Fruit fly (Drosophila melanogaster) whole organism, embryonic: ENCODE results near the gene CG13481.

ENCODE experiments used
- Aef1 ChIP-seq: fragments of 200-800 bp; sonication (Bioruptor generic); IDR thresholded peaks from 3 replicates; pipeline ENCODE4 v1.3.6; 2022; ENCODE audit warnings: missing biosample characterization, missing genetic modification characterization
- Atf3 ChIP-seq: fragments of 200-800 bp; sonication (Bioruptor generic); optimal IDR thresholded peaks from 3 replicates; lab custom pipeline; 2016; ENCODE audit warnings: missing biosample characterization, missing genetic modification characterization
- Awh ChIP-seq: fragments of 200-800 bp; sonication (Bioruptor generic); IDR thresholded peaks from 2 replicates; pipeline ENCODE4, ENCODE4 v1.3.6; 2022; ENCODE audit warnings: missing biosample characterization, missing genetic modification characterization
- B-H1 ChIP-seq: fragments of 200-800 bp; sonication (Bioruptor generic); IDR thresholded peaks from 3 replicates; pipeline ENCODE4 v1.3.6; 2022; ENCODE audit warnings: missing biosample characterization, missing genetic modification characterization
- CG10654 ChIP-seq: fragments of 200-800 bp; sonication (Bioruptor generic); optimal IDR thresholded peaks from 2 replicates; lab custom pipeline; 2016; ENCODE audit warnings: missing biosample characterization, missing genetic modification characterization
- CG12219 ChIP-seq: fragments of 200-800 bp; sonication (Bioruptor generic); optimal IDR thresholded peaks from 3 replicates; lab custom pipeline; 2018; ENCODE audit warnings: missing biosample characterization, mild to moderate bottlenecking, missing genetic modification characterization
- CG12299 ChIP-seq: fragments of 200-800 bp; sonication (Bioruptor generic); optimal IDR thresholded peaks from 2 replicates; lab custom pipeline; 2018; ENCODE audit warnings: missing biosample characterization, mild to moderate bottlenecking, missing genetic modification characterization
- CG15269 ChIP-seq: fragments of 200-800 bp; sonication (Bioruptor generic); optimal IDR thresholded peaks from 2 replicates; lab custom pipeline; 2018; ENCODE audit warnings: missing biosample characterization, mild to moderate bottlenecking, missing genetic modification characterization, moderate library complexity
- CG15696 ChIP-seq: fragments of 200-800 bp; sonication (Bioruptor generic); optimal IDR thresholded peaks from 2 replicates; lab custom pipeline; 2019; ENCODE audit warnings: missing biosample characterization, mild to moderate bottlenecking, missing genetic modification characterization, moderate library complexity
- CG17359 ChIP-seq: fragments of 200-800 bp; sonication (Bioruptor generic); optimal IDR thresholded peaks from 3 replicates; lab custom pipeline; 2018; ENCODE audit warnings: missing biosample characterization, mild to moderate bottlenecking, missing genetic modification characterization, moderate library complexity
- CG18262 ChIP-seq: fragments of 200-800 bp; optimal IDR thresholded peaks from 3 replicates; lab custom pipeline; 2019; ENCODE audit warnings: missing biosample characterization, mild to moderate bottlenecking, missing genetic modification characterization, moderate library complexity
- CG33557 ChIP-seq: fragments of 200-800 bp; sonication (Bioruptor generic); optimal IDR thresholded peaks from 2 replicates; lab custom pipeline; 2019; ENCODE audit warnings: missing biosample characterization, mild to moderate bottlenecking, missing genetic modification characterization, moderate library complexity
- CG34224 ChIP-seq: fragments of 200-800 bp; sonication (Bioruptor generic); IDR thresholded peaks from 3 replicates; pipeline ENCODE4 v1.3.6; 2022; ENCODE audit warnings: missing biosample characterization, missing genetic modification characterization; ENCODE audit not compliant: partially characterized antibody
- CG4282 ChIP-seq: fragments of 200-800 bp; sonication (Bioruptor generic); optimal IDR thresholded peaks from 2 replicates; lab custom pipeline; 2016; ENCODE audit warnings: missing biosample characterization, missing genetic modification characterization
- CG4360 ChIP-seq: fragments of 200-800 bp; sonication (Bioruptor generic); IDR thresholded peaks from 2 replicates; pipeline ENCODE4 v1.3.6; 2022; ENCODE audit warnings: missing biosample characterization, missing genetic modification characterization
- CG4617 ChIP-seq: fragments of 200-800 bp; sonication (Bioruptor generic); optimal IDR thresholded peaks from 3 replicates; lab custom pipeline; 2016; ENCODE audit warnings: missing biosample characterization, missing genetic modification characterization, borderline replicate concordance
- CG6175 ChIP-seq: fragments of 200-800 bp; sonication (Bioruptor generic); IDR thresholded peaks from 3 replicates; pipeline ENCODE4 v1.3.6; 2022; ENCODE audit warnings: missing biosample characterization, missing genetic modification characterization
- CG7556 ChIP-seq: fragments of 200-800 bp; sonication (Bioruptor generic); optimal IDR thresholded peaks from 2 replicates; lab custom pipeline; 2017; ENCODE audit warnings: missing biosample characterization, mild to moderate bottlenecking, missing genetic modification characterization
- CG8388 ChIP-seq: fragments of 200-800 bp; sonication (Bioruptor generic); optimal IDR thresholded peaks from 2 replicates; lab custom pipeline; 2019; ENCODE audit warnings: missing biosample characterization, mild to moderate bottlenecking, missing genetic modification characterization, moderate library complexity
- CG9437 ChIP-seq: fragments of 200-800 bp; sonication (Bioruptor generic); optimal IDR thresholded peaks from 2 replicates; lab custom pipeline; 2018; ENCODE audit warnings: missing biosample characterization, mild to moderate bottlenecking, missing genetic modification characterization
- CTCF ChIP-seq: fragments of 200-800 bp; sonication (Bioruptor generic); optimal IDR thresholded peaks from 2 replicates; lab custom pipeline; 2017; ENCODE audit warnings: missing biosample characterization, mild to moderate bottlenecking, missing genetic modification characterization, moderate library complexity
- Deaf1 ChIP-seq: fragments of 200-800 bp; optimal IDR thresholded peaks from 3 replicates; lab custom pipeline; 2019; ENCODE audit warnings: missing biosample characterization, mild to moderate bottlenecking, missing genetic modification characterization, moderate library complexity
- HLHmδ ChIP-seq: fragments of 200-800 bp; sonication (Bioruptor generic); optimal IDR thresholded peaks from 2 replicates; lab custom pipeline; 2018; ENCODE audit warnings: missing biosample characterization, mild to moderate bottlenecking, missing genetic modification characterization, moderate library complexity
- Hr3 ChIP-seq: fragments of 200-800 bp; sonication (Bioruptor generic); optimal IDR thresholded peaks from 3 replicates; lab custom pipeline; 2016; ENCODE audit warnings: missing biosample characterization, missing genetic modification characterization
- Lhr ChIP-seq: fragments of 200-800 bp; sonication (Bioruptor generic); optimal IDR thresholded peaks from 3 replicates; lab custom pipeline; 2017; ENCODE audit warnings: mild to moderate bottlenecking, missing biosample characterization, missing genetic modification reagents, missing genetic modification characterization
- MBD-R2 ChIP-seq: fragments of 200-800 bp; sonication (Bioruptor generic); IDR thresholded peaks from 2 replicates; pipeline ENCODE4 v1.3.6; 2022; ENCODE audit warnings: missing biosample characterization, missing genetic modification characterization
- Med ChIP-seq: fragments of 200-800 bp; sonication (Bioruptor generic); peaks from one replicate; lab custom pipeline; 2016; ENCODE audit warnings: missing biosample characterization, missing genetic modification characterization, mild to moderate bottlenecking, inconsistent platforms, moderate library complexity
- Ptx1 ChIP-seq: fragments of 200-800 bp; sonication (Bioruptor generic); IDR thresholded peaks from 2 replicates; pipeline ENCODE4 v1.3.6; 2022; ENCODE audit warnings: missing biosample characterization, missing genetic modification characterization
- Spps ChIP-seq: fragments of 200-800 bp; sonication (Bioruptor generic); optimal IDR thresholded peaks from 2 replicates; lab custom pipeline; 2018; ENCODE audit warnings: missing biosample characterization, mild to moderate bottlenecking, missing genetic modification characterization
- Tbp ChIP-seq: fragments of >200 bp; optimal IDR thresholded peaks from 2 replicates; lab custom pipeline; 2018; ENCODE audit warnings: missing biosample characterization, missing genetic modification characterization
- Xrp1 ChIP-seq: fragments of 200-800 bp; sonication (Bioruptor generic); IDR thresholded peaks from 2 replicates; pipeline ENCODE4 v1.3.6; 2022; ENCODE audit warnings: missing biosample characterization, missing genetic modification characterization
- br ChIP-seq: fragments of >200 bp; optimal IDR thresholded peaks from 2 replicates; lab custom pipeline; 2017
- chif ChIP-seq, 2 experiments: fragments of 200-800 bp; sonication (Bioruptor generic); optimal IDR thresholded peaks; 3 replicates each; lab custom pipeline; 2016; ENCODE audit warnings: missing biosample characterization in 2 of 2, missing genetic modification characterization in 2 of 2
- chn ChIP-seq: fragments of 200-800 bp; sonication (Bioruptor generic); optimal IDR thresholded peaks from 2 replicates; lab custom pipeline; 2016; ENCODE audit warnings: missing biosample characterization, missing genetic modification characterization
- dan ChIP-seq: fragments of 200-800 bp; sonication (Bioruptor generic); IDR thresholded peaks from 2 replicates; pipeline ENCODE4 v1.3.6; 2022; ENCODE audit warnings: missing biosample characterization, missing genetic modification characterization
- esg ChIP-seq: fragments of 200-800 bp; sonication (Bioruptor generic); conservative IDR thresholded peaks from 2 replicates; pipeline ENCODE4 v1.3.6; 2022; ENCODE audit warnings: missing biosample characterization, missing genetic modification characterization
- exex ChIP-seq: fragments of 200-800 bp; sonication (Bioruptor generic); optimal IDR thresholded peaks from 4 replicates; lab custom pipeline; 2018; ENCODE audit warnings: missing biosample characterization, mild to moderate bottlenecking, missing genetic modification characterization, moderate library complexity
- fd102C ChIP-seq: fragments of 200-800 bp; sonication (Bioruptor generic); optimal IDR thresholded peaks from 2 replicates; lab custom pipeline; 2018; ENCODE audit warnings: missing biosample characterization, mild to moderate bottlenecking, missing genetic modification characterization, moderate library complexity
- lbe ChIP-seq: fragments of 200-800 bp; sonication (Bioruptor generic); optimal IDR thresholded peaks from 2 replicates; lab custom pipeline; 2016; ENCODE audit warnings: missing biosample characterization, mild to moderate bottlenecking, missing genetic modification characterization
- lola ChIP-seq, 3 experiments: fragments of >200 bp in 2 of 3; fragments of 200-800 bp in 1 of 3; sonication (Bioruptor generic) in 1 of 3; optimal IDR thresholded peaks; 2 replicates each; lab custom pipeline; 2017 to 2019; ENCODE audit warnings: missing biosample characterization in 3 of 3, missing genetic modification characterization in 3 of 3, mild to moderate bottlenecking in 1 of 3, moderate library complexity in 1 of 3
- pfk ChIP-seq: fragments of 200-800 bp; sonication (Bioruptor generic); optimal IDR thresholded peaks from 2 replicates; lab custom pipeline; 2018; ENCODE audit warnings: missing biosample characterization, mild to moderate bottlenecking, missing genetic modification characterization, moderate library complexity
- pzg ChIP-seq: fragments of 200-800 bp; sonication (Bioruptor generic); optimal IDR thresholded peaks from 3 replicates; lab custom pipeline; 2018; ENCODE audit warnings: missing biosample characterization, mild to moderate bottlenecking, missing genetic modification characterization, moderate library complexity
- schlank ChIP-seq: fragments of 200-800 bp; sonication (Bioruptor generic); optimal IDR thresholded peaks from 2 replicates; lab custom pipeline; 2018; ENCODE audit warnings: missing biosample characterization, mild to moderate bottlenecking, missing genetic modification characterization
- sd ChIP-seq: fragments of 200-800 bp; sonication (Bioruptor generic); optimal IDR thresholded peaks from 3 replicates; lab custom pipeline; 2018; ENCODE audit warnings: missing biosample characterization, mild to moderate bottlenecking, missing genetic modification characterization, moderate library complexity
- sima ChIP-seq: fragments of 200-800 bp; sonication (Bioruptor generic); optimal IDR thresholded peaks from 2 replicates; lab custom pipeline; 2016; ENCODE audit warnings: missing biosample characterization, missing genetic modification characterization
- sug ChIP-seq: fragments of 200-800 bp; optimal IDR thresholded peaks from 2 replicates; lab custom pipeline; 2019; ENCODE audit warnings: missing biosample characterization, mild to moderate bottlenecking, missing genetic modification characterization, moderate library complexity
- tgo ChIP-seq: fragments of 200-800 bp; sonication (Bioruptor generic); IDR thresholded peaks from 3 replicates; pipeline ENCODE4 v1.3.6; 2022; ENCODE audit warnings: missing biosample characterization, missing genetic modification characterization
- tx ChIP-seq: fragments of 200-800 bp; sonication (Bioruptor generic); optimal IDR thresholded peaks from 2 replicates; lab custom pipeline; 2016; ENCODE audit warnings: missing biosample characterization, missing genetic modification characterization
- usp ChIP-seq: fragments of >200 bp; optimal IDR thresholded peaks from 2 replicates; lab custom pipeline; 2017; ENCODE audit warnings: missing biosample characterization, missing genetic modification characterization
- z ChIP-seq: fragments of 200-800 bp; sonication (Bioruptor generic); IDR thresholded peaks from 3 replicates; pipeline ENCODE4 v1.3.6; 2022; ENCODE audit warnings: missing biosample characterization, missing genetic modification characterization
- zfh2 ChIP-seq: fragments of 200-800 bp; sonication (Bioruptor generic); optimal IDR thresholded peaks from 2 replicates; lab custom pipeline; 2016; ENCODE audit warnings: missing biosample characterization, missing genetic modification characterization

The CG13481 gene

DNA sequence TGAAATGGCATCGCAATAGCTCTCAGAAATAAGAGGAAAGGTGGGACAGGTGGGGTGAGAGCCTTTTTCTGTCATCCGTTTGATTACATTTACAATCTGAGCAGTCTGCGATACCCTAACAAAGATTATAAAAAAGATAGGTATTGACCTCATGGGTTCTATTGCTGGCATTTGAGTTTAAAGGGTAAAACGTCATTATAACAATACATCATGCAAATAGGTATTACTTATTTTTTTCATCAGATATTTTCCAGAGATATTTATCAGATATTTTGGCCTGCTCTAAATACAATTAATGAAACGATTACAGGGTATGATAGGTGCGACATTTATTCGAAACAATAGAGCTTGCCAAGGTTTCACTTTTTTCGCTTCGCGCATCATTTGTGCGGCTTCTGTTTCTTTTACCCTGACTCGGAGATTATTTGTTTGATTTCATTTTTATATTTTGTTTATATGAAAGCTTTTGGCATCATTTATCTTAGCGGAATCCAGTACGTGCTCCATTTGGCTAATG, 47.2 kb downstream of the CG13481 start (continued):
- TF ChIP-seq pfk, result no peak
- no peak for TF ChIP-seq fd102C (GFP tag; lab: Kevin White, UChicago)
- TF ChIP-seq pzg (GFP tag; lab: Kevin White, UChicago), result no peak
- no peak for TF ChIP-seq schlank (tag; lab: Kevin White, UChicago)
- TF ChIP-seq Xrp1, result peak; percentile 10; the same call in 1 of the 2 replicates
- TF ChIP-seq CG10654 (GFP tag; lab: Kevin White, UChicago), result no peak
- no peak for TF ChIP-seq esg (GFP tag; lab: Robert Waterston, UW)
- no peak for TF ChIP-seq CG17359 (tag; lab: Kevin White, UChicago)
- no peak for TF ChIP-seq CG15696 (tag; lab: Kevin White, UChicago)
- no peak for TF ChIP-seq CG4617

DNA sequence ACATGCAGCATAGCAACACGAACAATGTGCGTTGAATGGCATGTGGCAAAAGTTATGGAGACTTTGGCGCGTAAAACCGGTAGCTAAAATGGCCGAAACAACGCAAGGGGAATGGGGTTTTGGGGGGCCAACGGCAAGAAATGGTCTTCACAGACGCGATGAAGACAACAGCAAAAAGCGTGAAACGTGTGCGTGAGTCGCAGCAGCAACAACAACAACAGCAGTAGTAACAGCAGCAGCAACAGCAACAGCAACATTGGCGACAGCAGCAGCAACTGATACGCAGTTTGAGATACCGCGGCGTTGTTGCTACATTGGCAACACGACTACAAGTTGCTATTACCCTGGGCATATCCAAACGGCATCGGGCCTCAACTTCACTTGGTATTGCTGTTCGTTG, 47.6 kb downstream of the CG13481 start:
- TF ChIP-seq Awh (GFP tag; lab: Robert Waterston, UW) (0 out of 2 replicates have a peak, but pooled peaks have one; percentile 9), CG4360 (GFP tag; lab: Robert Waterston, UW) (peak; percentile 68), usp (GFP tag; lab: Kevin White, UChicago) (no peak), fd102C (GFP tag; lab: Kevin White, UChicago) (no peak), Spps (tag; lab: Kevin White, UChicago) (no peak), CG7556 (GFP tag; lab: Kevin White, UChicago) (no peak), CG8388 (no peak), CG12299 (tag; lab: Kevin White, UChicago) (no peak), HLHmδ (no peak), Med (GFP tag; lab: Kevin White, UChicago) (no peak), B-H1 (GFP tag; lab: Robert Waterston, UW) (no peak), dan (GFP tag; lab: Robert Waterston, UW) (no peak), Tbp (no peak), CG33557 (GFP tag; lab: Kevin White, UChicago) (no peak), CG6175 (peak; percentile 75; the same call in 2 of the 3 replicates), Ptx1 (no peak), Hr3 (GFP tag; lab: Kevin White, UChicago) (no peak), Atf3 (GFP tag; lab: Kevin White, UChicago) (no peak), lola (GFP tag; optimal IDR thresholded peaks at IDR 0.05; lab: Kevin White, UChicago) (no peak), z (no peak), tx (GFP tag; lab: Kevin White, UChicago) (no peak), tgo (no peak), MBD-R2 (GFP tag; lab: Robert Waterston, UW) (no peak), CG15269 (tag; lab: Kevin White, UChicago) (peak; percentile 20), sima (GFP tag; lab: Kevin White, UChicago) (no peak), sug (tag; lab: Kevin White, UChicago) (no peak), lbe (no peak), Lhr (GFP tag; lab: Kevin White, UChicago) (no peak), Aef1 (GFP tag; lab: Robert Waterston, UW) (no peak), chif (GFP tag; optimal IDR thresholded peaks at IDR 0.05; lab: Kevin White, UChicago) (no peak), CTCF (GFP tag; lab: Kevin White, UChicago) (no peak), Deaf1 (tag; lab: Kevin White, UChicago) (no peak), CG34224 (GFP tag; lab: Robert Waterston, UW) (no peak), CG12219 (GFP tag; lab: Kevin White, UChicago) (no peak), CG4282 (GFP tag; lab: Kevin White, UChicago) (no peak), CG18262 (no peak), exex (tag; lab: Kevin White, UChicago) (no peak), zfh2 (GFP tag; lab: Kevin White, UChicago) (no peak), br (lab: Kevin White, UChicago) (no peak), chn (GFP tag; lab: Kevin White, UChicago) (no peak), CG9437 (GFP tag; lab: Kevin White, UChicago) (no peak), sd (peak; percentile 3)
